Worm (Caenorhabditis elegans) whole organism, late embryonic: Measurements from ENCODE around the gene cyp-33C3.

Source experiments
- ceh-24 ChIP-seq: sonication (generic microtip); optimal IDR thresholded peaks from 2 replicates; lab custom pipeline; 2016; ENCODE audit warnings: mild to moderate bottlenecking, missing genetic modification characterization, missing compliant biosample characterization
- ceh-9 ChIP-seq: sonication (generic microtip); optimal IDR thresholded peaks from 2 replicates; lab custom pipeline; 2016; ENCODE audit warnings: mild to moderate bottlenecking, missing genetic modification characterization, inconsistent platforms, missing compliant biosample characterization
- fkh-10 ChIP-seq: fragments of 150-350 bp; optimal IDR thresholded peaks from 2 replicates; lab custom pipeline; 2014; ENCODE audit warnings: missing biosample characterization, missing genetic modification reagents, missing genetic modification characterization
- hlh-8 ChIP-seq: sonication (generic microtip); optimal IDR thresholded peaks from 2 replicates; lab custom pipeline; 2016; ENCODE audit warnings: missing genotype, missing genetic modification characterization, missing compliant biosample characterization
- lin-11 ChIP-seq: fragments of 200-800 bp; sonication (Bioruptor generic); optimal IDR thresholded peaks from 2 replicates; lab custom pipeline; 2018; ENCODE audit warnings: mild to moderate bottlenecking, missing genetic modification characterization, missing compliant biosample characterization
- nfya-1 ChIP-seq: sonication (generic microtip); optimal IDR thresholded peaks from 2 replicates; lab custom pipeline; 2017; ENCODE audit warnings: missing genetic modification characterization, mild to moderate bottlenecking, missing compliant biosample characterization, antibody characterized with exemption, moderate library complexity
- tbx-2 ChIP-seq: sonication (generic microtip); optimal IDR thresholded peaks from 2 replicates; lab custom pipeline; 2016; ENCODE audit warnings: missing genetic modification characterization, missing compliant biosample characterization

DNA sequence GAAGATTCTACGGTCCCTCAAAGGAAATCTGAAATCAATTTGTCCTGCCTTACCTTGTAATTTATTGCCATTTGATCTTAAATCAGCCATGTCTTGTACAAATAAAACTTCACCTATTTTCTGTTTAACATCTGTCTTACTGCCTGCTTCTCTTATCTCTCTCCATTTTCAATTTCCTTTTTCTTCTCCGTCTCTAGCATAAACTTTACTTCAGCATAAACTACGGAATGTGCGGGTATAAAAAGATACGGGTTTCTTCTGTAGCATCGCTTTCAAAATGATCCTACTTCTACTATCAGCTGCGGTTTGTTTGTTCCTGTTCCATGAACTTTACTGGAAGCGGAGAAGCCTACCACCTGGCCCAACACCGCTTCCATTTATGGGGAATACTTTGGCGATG is 2.2 kb downstream of the cyp-33C3 start, which contains the start of gene cyp-33C5:
- no peak for TF ChIP-seq ceh-9
- no peak for TF ChIP-seq nfya-1 (tag; lab: Kevin White, UChicago)
- no peak for TF ChIP-seq hlh-8 (tag; lab: Kevin White, UChicago)
- no peak for TF ChIP-seq fkh-10 (GFP tag; lab: Kevin White, UChicago)
- no peak for TF ChIP-seq lin-11 (tag; lab: Kevin White, UChicago)
- TF ChIP-seq tbx-2 (tag; lab: Kevin White, UChicago): no peak
- no peak for TF ChIP-seq ceh-24 (tag; lab: Kevin White, UChicago)
